Worm (Caenorhabditis elegans) whole organism, L1 larva: ENCODE results near the gene sorb-1.

ENCODE experiments used
- ceh-63 ChIP-seq: fragments of 200-800 bp; sonication (Bioruptor generic); optimal IDR thresholded peaks from 2 replicates; lab custom pipeline; 2018; ENCODE audit warnings: mild to moderate bottlenecking, missing genetic modification characterization, missing compliant biosample characterization
- lin-13 ChIP-seq: fragments of 150-350 bp; optimal IDR thresholded peaks from 2 replicates; lab custom pipeline; 2014; ENCODE audit warnings: missing biosample characterization, missing genetic modification reagents, missing genetic modification characterization
- lin-15B ChIP-seq: fragments of 150-350 bp; sonication (generic microtip); optimal IDR thresholded peaks from 3 replicates; lab custom pipeline; 2014; ENCODE audit warnings: missing biosample characterization, missing genetic modification characterization
- nhr-28 ChIP-seq: fragments of 150-350 bp; optimal IDR thresholded peaks from 2 replicates; lab custom pipeline; 2014; ENCODE audit warnings: missing biosample characterization, missing genetic modification characterization
- nhr-77 ChIP-seq: fragments of 150-350 bp; optimal IDR thresholded peaks from 2 replicates; lab custom pipeline; 2014; ENCODE audit warnings: missing biosample characterization, missing genetic modification characterization
- sox-4 ChIP-seq: sonication (generic microtip); optimal IDR thresholded peaks from 2 replicates; lab custom pipeline; 2016; ENCODE audit warnings: missing genetic modification characterization, missing compliant biosample characterization
- sptf-1 ChIP-seq: fragments of 150-350 bp; optimal IDR thresholded peaks from 2 replicates; lab custom pipeline; 2014; ENCODE audit warnings: missing biosample characterization, missing genetic modification characterization
- unc-86 ChIP-seq: sonication (generic microtip); optimal IDR thresholded peaks from 2 replicates; lab custom pipeline; 2016; ENCODE audit warnings: missing genetic modification characterization, missing compliant biosample characterization
- zag-1 ChIP-seq: fragments of 150-350 bp; optimal IDR thresholded peaks from 2 replicates; lab custom pipeline; 2014; ENCODE audit warnings: missing biosample characterization, missing genetic modification characterization
- ztf-11 ChIP-seq, 2 experiments: sonication (generic microtip); optimal IDR thresholded peaks; 2 replicates each; lab custom pipeline; 2016 to 2017; ENCODE audit warnings: missing genetic modification characterization in 2 of 2, missing biosample characterization in 1 of 2, missing compliant biosample characterization in 1 of 2

- TF ChIP-seq zag-1 (tag; lab: Kevin White, UChicago): no peak
- TF ChIP-seq lin-15B (tag; lab: Kevin White, UChicago): no peak
- no peak for TF ChIP-seq lin-13 (GFP tag; lab: Kevin White, UChicago)
- TF ChIP-seq ceh-63 (GFP tag; lab: Kevin White, UChicago): no peak
- no peak for TF ChIP-seq unc-86 (tag; lab: Kevin White, UChicago)
- TF ChIP-seq nhr-28 (tag; lab: Kevin White, UChicago): no peak
- no peak for TF ChIP-seq sptf-1 (tag; lab: Kevin White, UChicago)
- TF ChIP-seq nhr-77 (tag; lab: Kevin White, UChicago): no peak
- no peak for TF ChIP-seq sox-4 (tag; lab: Kevin White, UChicago)
- TF ChIP-seq ztf-11 (tag; optimal IDR thresholded peaks at IDR 0.05; lab: Kevin White, UChicago): no peak
These were observed 22.3 kb upstream of the sorb-1 start for ce11 chrIV:13727865-13728264.
